Worm (Caenorhabditis elegans): ENCODE data around the gene che-12.

The che-12 gene

ce11 chrV:10277579-10277978 is 29.6 kb downstream of the che-12 start, which contains the start of gene lys-1:
TSS of gene lys-1 (plus strand) at chrV:10277904.
- no peak for TF ChIP-seq him-1 (tag; optimal IDR thresholded peaks at IDR 0.05)
- TF ChIP-seq dao-5 (tag; optimal IDR thresholded peaks at IDR 0.05), result no peak
- no peak for TF ChIP-seq W03F9.2 (tag; optimal IDR thresholded peaks at IDR 0.05)

- TF ChIP-seq him-1 (tag; optimal IDR thresholded peaks at IDR 0.05) (no peak), W03F9.2 (tag; optimal IDR thresholded peaks at IDR 0.05) (no peak), dao-5 (tag; optimal IDR thresholded peaks at IDR 0.05) (no peak)
Measured at ce11 chrV:10276038-10276437, 31.1 kb downstream of the che-12 start.

DNA sequence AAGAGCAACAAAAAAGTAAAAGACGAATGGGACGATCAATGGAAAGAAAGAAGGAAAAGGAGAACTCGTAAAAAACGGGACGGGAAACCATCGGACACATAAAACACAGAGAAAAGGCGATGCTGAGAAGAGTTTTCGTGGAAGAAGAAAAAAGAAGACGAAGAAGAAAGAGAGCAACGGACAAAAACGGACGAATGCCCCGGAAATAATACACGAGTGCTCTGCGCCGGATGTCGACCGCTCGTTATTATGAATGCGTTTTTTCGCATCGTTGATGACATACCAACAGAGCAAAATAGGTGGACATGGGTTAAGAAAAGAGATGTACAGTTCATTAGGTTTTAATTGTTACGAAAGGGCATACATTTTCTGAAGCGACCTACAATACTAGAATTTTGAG is 31.6 kb downstream of the che-12 start, which contains the start of gene Y22F5A.11:
TSS of gene Y22F5A.11 (minus strand) at position 28 of the 400 bp plus-strand sequence.
- no peak for TF ChIP-seq dao-5 (tag; optimal IDR thresholded peaks at IDR 0.05)
- TF ChIP-seq him-1 (tag; optimal IDR thresholded peaks at IDR 0.05), result no peak
- no peak for TF ChIP-seq W03F9.2 (tag; optimal IDR thresholded peaks at IDR 0.05)

DNA sequence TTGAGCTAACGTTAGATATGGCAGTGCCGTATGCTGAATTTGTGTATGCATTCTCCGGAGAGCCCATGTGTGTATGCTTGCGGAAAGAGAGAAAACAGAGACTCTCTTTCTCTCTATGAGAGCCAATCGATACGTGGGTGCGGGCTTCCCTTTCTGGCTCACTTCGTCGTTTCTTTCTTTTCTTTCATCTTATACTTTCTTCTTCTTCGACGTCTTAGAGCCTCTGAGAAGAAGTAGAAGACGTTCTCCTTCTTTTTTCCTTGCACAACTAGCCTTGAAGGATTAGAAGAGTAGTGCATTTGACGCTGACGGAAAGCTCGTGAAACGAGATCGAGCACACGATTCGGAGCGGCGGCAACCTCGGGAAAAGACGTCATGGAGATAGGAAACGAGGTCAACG is 33.3 kb downstream of the che-12 start:
- TF ChIP-seq dao-5 (tag; optimal IDR thresholded peaks at IDR 0.05) (no peak), him-1 (tag; optimal IDR thresholded peaks at IDR 0.05) (peak; percentile 46), W03F9.2 (tag; optimal IDR thresholded peaks at IDR 0.05) (no peak)

ce11 chrV:10270214-10270613 is 37.0 kb downstream of the che-12 start, which contains the start of gene ric-4:
TSS of gene ric-4 (minus strand) at chrV:10270314.
- TF ChIP-seq him-1 (tag; optimal IDR thresholded peaks at IDR 0.05), result no peak
- no peak for TF ChIP-seq dao-5 (tag; optimal IDR thresholded peaks at IDR 0.05)
- no peak for TF ChIP-seq W03F9.2 (tag; optimal IDR thresholded peaks at IDR 0.05)

ce11 chrV:10266050-10266449 is 41.1 kb downstream of the che-12 start:
- TF ChIP-seq W03F9.2 (tag; optimal IDR thresholded peaks at IDR 0.05) (no peak), him-1 (tag; optimal IDR thresholded peaks at IDR 0.05) (no peak), dao-5 (tag; optimal IDR thresholded peaks at IDR 0.05) (no peak)

ce11 chrV:10265019-10265418 is 42.2 kb downstream of the che-12 start:
- TF ChIP-seq dao-5 (tag; optimal IDR thresholded peaks at IDR 0.05), result no peak
- no peak for TF ChIP-seq him-1 (tag; optimal IDR thresholded peaks at IDR 0.05)
- TF ChIP-seq W03F9.2 (tag; optimal IDR thresholded peaks at IDR 0.05), result no peak

- TF ChIP-seq W03F9.2 (tag; optimal IDR thresholded peaks at IDR 0.05), result no peak
- TF ChIP-seq him-1 (tag; optimal IDR thresholded peaks at IDR 0.05), result peak; percentile 15
Measured at ce11 chrV:10260460-10260859, 46.7 kb downstream of the che-12 start, which contains the start of gene sri-18. TSS of gene sri-18 (minus strand) at chrV:10260560.

ce11 chrV:10256050-10256449 is 51.1 kb downstream of the che-12 start, which contains the start of gene nhr-232:
TSS of gene nhr-232 (plus strand) at chrV:10256170.
- TF ChIP-seq dao-5 (tag; optimal IDR thresholded peaks at IDR 0.05), result no peak
- TF ChIP-seq W03F9.2 (tag; optimal IDR thresholded peaks at IDR 0.05), result no peak
- no peak for TF ChIP-seq him-1 (tag; optimal IDR thresholded peaks at IDR 0.05)

DNA sequence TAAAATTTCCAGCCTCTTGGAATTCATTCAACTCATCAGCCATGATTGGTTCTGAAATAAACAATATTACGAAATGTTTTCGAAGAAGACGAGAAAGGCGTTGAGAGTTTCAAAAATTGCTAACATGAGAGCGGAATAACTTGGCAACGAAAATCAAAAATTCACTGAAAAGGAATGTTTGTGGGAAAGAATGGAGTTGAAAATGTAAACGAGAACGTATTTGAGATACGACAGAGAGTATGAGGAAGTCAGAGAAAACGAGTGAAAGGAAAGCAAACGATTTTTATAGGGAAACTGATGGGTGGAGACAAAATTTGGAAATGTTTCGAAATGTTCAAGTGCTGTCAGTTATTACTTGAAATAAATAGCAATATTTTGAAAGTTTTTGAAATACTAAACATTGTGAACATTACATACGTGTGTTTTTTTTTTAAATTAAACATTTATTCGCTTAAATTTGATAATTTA is 52.1 kb downstream of the che-12 start, which contains the start of gene rop-1:
TSS of gene rop-1 (minus strand) at position 51 of the 468 bp plus-strand sequence.
- TF ChIP-seq dao-5 (tag; optimal IDR thresholded peaks at IDR 0.05) (no peak), him-1 (tag; optimal IDR thresholded peaks at IDR 0.05) (no peak), W03F9.2 (tag; optimal IDR thresholded peaks at IDR 0.05) (no peak)

- TF ChIP-seq W03F9.2 (tag; optimal IDR thresholded peaks at IDR 0.05) (no peak), dao-5 (tag; optimal IDR thresholded peaks at IDR 0.05) (no peak), him-1 (tag; optimal IDR thresholded peaks at IDR 0.05) (no peak)
Measured at ce11 chrV:10252682-10253081, 54.5 kb downstream of the che-12 start.

ce11 chrV:10249515-10249914 is 57.7 kb downstream of the che-12 start:
- TF ChIP-seq dao-5 (tag; optimal IDR thresholded peaks at IDR 0.05), result no peak
